Fruit fly (Drosophila melanogaster): Measurements from ENCODE around the gene Ir7b.

Gene Ir7b

dm6 chrX:7866868-7867267 lies at the start of gene Ir7b:
Gene Ir7b (minus strand): TSS chrX:7866968.
- TF ChIP-seq CG8478 (optimal IDR thresholded peaks at IDR 0.05), result no peak
- no peak for TF ChIP-seq CTCF (optimal IDR thresholded peaks at IDR 0.05)

dm6 chrX:7911983-7912630 lies 45.3 kb upstream of the Ir7b start, which contains the start of gene snz:
Gene snz (plus strand): TSS chrX:7912089.
- TF ChIP-seq CG8478 (optimal IDR thresholded peaks at IDR 0.05) (no peak), CTCF (optimal IDR thresholded peaks at IDR 0.05) (no peak)

dm6 chrX:7909482-7909881 lies 42.7 kb upstream of the Ir7b start:
- no peak for TF ChIP-seq CG8478 (optimal IDR thresholded peaks at IDR 0.05)

DNA sequence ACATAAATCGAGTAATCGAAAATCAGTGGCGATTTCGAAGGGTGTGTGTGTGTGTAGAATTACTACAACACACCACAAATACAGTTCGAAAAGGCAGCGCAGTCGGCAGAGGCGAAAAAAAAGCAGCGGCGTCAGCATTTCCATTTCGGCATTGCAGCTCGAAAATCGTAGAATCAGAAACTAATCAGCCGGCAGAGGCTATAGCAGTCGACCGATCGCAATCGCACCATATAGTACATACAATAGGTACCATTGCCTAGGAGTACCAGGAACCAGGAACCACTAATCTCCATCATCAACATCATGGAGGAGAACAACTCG lies 42.3 kb upstream of the Ir7b start:
- TF ChIP-seq CTCF (optimal IDR thresholded peaks at IDR 0.05), result no peak
- no peak for TF ChIP-seq CG8478 (optimal IDR thresholded peaks at IDR 0.05)

- TF ChIP-seq CTCF (optimal IDR thresholded peaks at IDR 0.05), result no peak
- TF ChIP-seq CG8478 (optimal IDR thresholded peaks at IDR 0.05), result no peak
Observed at dm6 chrX:7908239-7909068, 41.7 kb upstream of the Ir7b start, which contains the start of the genes dpr14 and spidey. Gene dpr14 (minus strand): TSS chrX:7908286. Gene spidey (plus strand): TSS chrX:7908931.

- TF ChIP-seq CTCF (optimal IDR thresholded peaks at IDR 0.05) (peak in 1 of 2 experiments; percentile 2), CG8478 (optimal IDR thresholded peaks at IDR 0.05) (no peak)
Observed at dm6 chrX:7901153-7902038, 34.6 kb upstream of the Ir7b start, which contains the start of the genes RpS6 and bys. Gene RpS6 (minus strand): TSS chrX:7901331. Gene bys (plus strand): TSS chrX:7901880.

- TF ChIP-seq CG8478 (optimal IDR thresholded peaks at IDR 0.05) (no peak), CTCF (optimal IDR thresholded peaks at IDR 0.05) (no peak)
Observed at dm6 chrX:7900659-7901058, 33.9 kb upstream of the Ir7b start.

dm6 chrX:7893411-7894122 lies 26.8 kb upstream of the Ir7b start, which contains the start of the genes CG45089, ND-MNLL and p115:
Gene CG45089 (minus strand): TSS chrX:7893798.
Gene ND-MNLL (minus strand): TSS chrX:7893798.
Gene p115 (plus strand): TSS chrX:7894031.
- TF ChIP-seq CG8478 (optimal IDR thresholded peaks at IDR 0.05) (no peak), CTCF (optimal IDR thresholded peaks at IDR 0.05) (no peak)

DNA sequence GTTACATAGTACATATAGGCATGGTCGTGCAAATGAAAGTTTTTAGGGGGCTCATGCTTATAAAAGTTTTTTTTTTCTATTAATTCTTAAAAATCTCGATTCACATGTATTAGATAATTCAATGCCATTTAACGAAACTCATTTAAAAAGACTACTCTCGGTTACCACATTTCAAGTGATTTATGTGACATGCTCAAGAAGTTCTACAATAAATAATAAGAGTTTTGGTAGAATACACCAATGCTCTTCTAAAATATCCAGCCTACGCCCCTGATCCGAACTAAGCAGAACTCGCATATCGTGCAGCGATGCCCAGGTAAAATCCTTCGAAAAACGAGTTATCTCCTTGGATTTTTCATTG lies 25.8 kb upstream of the Ir7b start:
- TF ChIP-seq CG8478 (optimal IDR thresholded peaks at IDR 0.05) (no peak), CTCF (optimal IDR thresholded peaks at IDR 0.05) (no peak)

DNA sequence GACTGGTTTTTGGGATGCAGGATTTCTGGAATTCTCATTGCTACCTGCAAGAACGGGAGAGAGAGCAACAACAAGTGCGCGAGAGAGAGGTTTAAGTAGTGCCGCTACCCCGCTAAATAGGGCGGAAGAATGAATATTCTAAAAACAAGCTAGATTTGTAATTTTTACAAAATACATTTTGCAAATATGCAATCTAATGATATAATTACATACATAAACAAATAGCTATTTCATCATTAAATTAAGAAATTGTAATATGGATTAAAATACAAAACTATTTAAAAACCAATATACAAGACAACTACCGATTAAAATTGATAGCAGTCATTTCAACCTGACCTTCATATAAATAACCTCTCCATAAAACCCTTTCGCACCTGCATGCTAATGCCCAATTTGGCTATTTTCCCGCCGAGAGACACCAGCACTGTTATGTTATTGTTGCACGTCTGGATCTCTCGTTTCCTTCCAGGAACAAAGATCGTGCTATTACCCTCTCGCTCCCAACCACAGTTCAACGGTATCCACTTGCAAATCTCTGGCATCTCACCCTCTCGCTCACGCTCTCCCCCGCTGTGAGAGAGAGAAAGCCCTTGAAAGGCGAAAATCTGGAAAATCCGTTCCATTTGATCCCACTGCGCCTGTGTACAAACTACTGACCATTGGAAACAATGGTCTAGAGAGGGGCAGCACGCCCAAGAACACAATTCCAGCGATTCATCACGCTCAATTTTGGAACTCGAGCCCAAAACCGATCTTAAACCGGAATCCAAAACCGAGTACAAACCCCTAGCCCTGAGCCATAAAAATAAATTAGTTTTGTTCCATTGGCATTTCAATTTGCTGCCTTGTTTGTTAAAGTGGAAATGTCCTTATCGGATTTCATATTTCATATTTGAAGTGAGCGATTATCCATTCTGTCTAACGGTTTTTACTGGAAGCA lies 25.1 kb upstream of the Ir7b start, which contains the start of gene Nek2:
Nek2 (minus strand) TSS at position 51 of the 943 bp plus-strand sequence.
- TF ChIP-seq CTCF (optimal IDR thresholded peaks at IDR 0.05), result no peak
- no peak for TF ChIP-seq CG8478 (optimal IDR thresholded peaks at IDR 0.05)

dm6 chrX:7888386-7889024 lies 21.7 kb upstream of the Ir7b start, which contains the start of gene Acat1:
Gene Acat1 (minus strand): TSS chrX:7888785.
- TF ChIP-seq CG8478 (optimal IDR thresholded peaks at IDR 0.05), result no peak
- TF ChIP-seq CTCF (optimal IDR thresholded peaks at IDR 0.05), result no peak

DNA sequence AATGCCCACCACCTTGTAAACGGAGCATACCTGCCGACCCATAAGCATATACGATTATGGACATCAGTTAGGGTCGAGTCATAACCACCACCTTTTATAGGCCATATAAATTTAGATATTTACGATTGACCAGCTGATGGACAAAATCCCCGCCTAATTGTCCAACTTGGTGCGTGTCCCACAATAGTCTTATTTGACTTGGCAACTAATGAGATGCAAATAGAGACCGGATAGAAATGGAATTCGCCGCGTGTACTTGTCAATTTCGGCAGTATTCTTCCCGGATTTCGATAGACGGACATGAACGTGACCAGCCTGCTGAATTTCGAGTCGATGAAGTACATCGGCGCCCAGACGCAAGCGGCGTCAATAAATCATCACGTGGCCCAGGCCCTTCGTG lies 17.6 kb upstream of the Ir7b start, which contains the start of gene Ir7g:
Ir7g (plus strand) TSS at position 301 of the 400 bp plus-strand sequence.
- TF ChIP-seq CTCF (optimal IDR thresholded peaks at IDR 0.05), result no peak
- TF ChIP-seq CG8478 (optimal IDR thresholded peaks at IDR 0.05), result no peak

- TF ChIP-seq CG8478 (optimal IDR thresholded peaks at IDR 0.05) (no peak), CTCF (optimal IDR thresholded peaks at IDR 0.05) (no peak)
Observed at dm6 chrX:7883926-7884325, 17.2 kb upstream of the Ir7b start, which contains the start of gene Ir7f. Gene Ir7f (minus strand): TSS chrX:7884026.

Data from S2 (cell line).